Worm (Caenorhabditis elegans): ENCODE results near the gene str-32.

- TF ChIP-seq him-1 (tag; optimal IDR thresholded peaks at IDR 0.05) (no peak), W03F9.2 (tag; optimal IDR thresholded peaks at IDR 0.05) (no peak), dao-5 (tag; optimal IDR thresholded peaks at IDR 0.05) (no peak)
Measured at ce11 chrV:4913853-4914252, 32.6 kb upstream of the str-32 start.

Measured in whole organism, L4/young adult.